Fruit fly (Drosophila melanogaster) whole organism, embryonic: Measurements from ENCODE around the gene ZnT77C.

Experiments used
- Adf1 ChIP-seq: fragments of 200-800 bp; sonication (Bioruptor generic); IDR thresholded peaks from 2 replicates; pipeline ENCODE4 v1.3.6; 2022; ENCODE audit warnings: missing biosample characterization, missing genetic modification characterization
- Awh ChIP-seq: fragments of 200-800 bp; sonication (Bioruptor generic); IDR thresholded peaks from 2 replicates; pipeline ENCODE4, ENCODE4 v1.3.6; 2022; ENCODE audit warnings: missing biosample characterization, missing genetic modification characterization
- CG10274 ChIP-seq: fragments of 200-800 bp; sonication (Bioruptor generic); optimal IDR thresholded peaks from 3 replicates; lab custom pipeline; 2017; ENCODE audit warnings: missing biosample characterization, mild to moderate bottlenecking, missing genetic modification characterization
- CG10366 ChIP-seq: fragments of 200-800 bp; sonication (Bioruptor generic); IDR thresholded peaks from 2 replicates; pipeline ENCODE4 v1.3.6; 2022; ENCODE audit warnings: missing biosample characterization, missing genetic modification characterization
- CG12155 ChIP-seq: fragments of 200-800 bp; sonication (Bioruptor generic); optimal IDR thresholded peaks from 3 replicates; lab custom pipeline; 2016; ENCODE audit warnings: missing biosample characterization, missing genetic modification characterization
- CG12236 ChIP-seq: fragments of 200-800 bp; sonication (Bioruptor generic); optimal IDR thresholded peaks from 2 replicates; lab custom pipeline; 2016; ENCODE audit warnings: missing biosample characterization, missing genetic modification characterization
- CG12391 ChIP-seq: fragments of 200-800 bp; sonication (Bioruptor generic); optimal IDR thresholded peaks from 3 replicates; lab custom pipeline; 2018; ENCODE audit warnings: missing biosample characterization, mild to moderate bottlenecking, missing genetic modification characterization, moderate library complexity
- CG13775 ChIP-seq: fragments of 200-800 bp; sonication (Bioruptor generic); optimal IDR thresholded peaks from 3 replicates; lab custom pipeline; 2017; ENCODE audit warnings: missing biosample characterization, mild to moderate bottlenecking, missing genetic modification characterization
- CG15011 ChIP-seq: fragments of 200-800 bp; sonication (Bioruptor generic); optimal IDR thresholded peaks from 3 replicates; lab custom pipeline; 2018; ENCODE audit warnings: missing biosample characterization, mild to moderate bottlenecking, missing genetic modification characterization
- CG15514 ChIP-seq: fragments of 200-800 bp; sonication (Bioruptor generic); optimal IDR thresholded peaks from 3 replicates; lab custom pipeline; 2017; ENCODE audit warnings: missing biosample characterization, missing genetic modification characterization, mild to moderate bottlenecking, moderate library complexity, missing genetic modification reagents
- CG17328 ChIP-seq: fragments of 200-800 bp; sonication (Bioruptor generic); IDR thresholded peaks from 2 replicates; pipeline ENCODE4 v1.3.6; 2022; ENCODE audit warnings: missing biosample characterization, missing genetic modification characterization
- CG18599 ChIP-seq: fragments of 200-800 bp; sonication (Bioruptor generic); optimal IDR thresholded peaks from 3 replicates; lab custom pipeline; 2017; ENCODE audit warnings: missing biosample characterization, missing genetic modification characterization, mild to moderate bottlenecking, moderate library complexity, missing genetic modification reagents
- CG31441 ChIP-seq: fragments of 200-800 bp; sonication (Bioruptor generic); IDR thresholded peaks from 2 replicates; pipeline ENCODE4 v1.3.6; 2022; ENCODE audit warnings: missing biosample characterization, missing genetic modification characterization
- CG34422 ChIP-seq: fragments of 200-800 bp; sonication (Bioruptor generic); IDR thresholded peaks from 3 replicates; pipeline ENCODE4 v1.3.6; 2022; ENCODE audit warnings: missing biosample characterization, missing genetic modification characterization
- CG3838 ChIP-seq: fragments of 200-800 bp; sonication (Bioruptor generic); optimal IDR thresholded peaks from 3 replicates; lab custom pipeline; 2016; ENCODE audit warnings: missing biosample characterization, missing genetic modification characterization
- CG4328 ChIP-seq: fragments of 200-800 bp; sonication (Bioruptor generic); optimal IDR thresholded peaks from 3 replicates; lab custom pipeline; 2017; ENCODE audit warnings: missing biosample characterization, missing genetic modification reagents, missing genetic modification characterization
- CG4730 ChIP-seq: fragments of 200-800 bp; sonication (Bioruptor generic); IDR thresholded peaks from 2 replicates; pipeline ENCODE4 v1.3.6; 2022; ENCODE audit warnings: missing biosample characterization, missing genetic modification characterization
- CG6854 ChIP-seq: fragments of 200-800 bp; sonication (Bioruptor generic); optimal IDR thresholded peaks from 3 replicates; lab custom pipeline; 2017; ENCODE audit warnings: missing biosample characterization, mild to moderate bottlenecking, missing genetic modification characterization
- CG8924 ChIP-seq: fragments of 200-800 bp; optimal IDR thresholded peaks from 3 replicates; lab custom pipeline; 2019; ENCODE audit warnings: missing biosample characterization, mild to moderate bottlenecking, missing genetic modification characterization, moderate library complexity
- CHES-1-like ChIP-seq: fragments of 200-800 bp; sonication (Bioruptor generic); optimal IDR thresholded peaks from 2 replicates; lab custom pipeline; 2016; ENCODE audit warnings: missing biosample characterization, missing genetic modification characterization
- Dek ChIP-seq: fragments of 200-800 bp; sonication (Bioruptor generic); optimal IDR thresholded peaks from 3 replicates; lab custom pipeline; 2019; ENCODE audit warnings: missing biosample characterization, mild to moderate bottlenecking, missing genetic modification characterization, moderate library complexity
- Dip3 ChIP-seq: fragments of 200-800 bp; sonication (Bioruptor generic); optimal IDR thresholded peaks from 3 replicates; lab custom pipeline; 2016; ENCODE audit warnings: missing biosample characterization, missing genetic modification characterization
- MESR4 ChIP-seq: fragments of 200-800 bp; sonication (Bioruptor generic); optimal IDR thresholded peaks from 2 replicates; lab custom pipeline; 2018; ENCODE audit warnings: missing biosample characterization, mild to moderate bottlenecking, missing genetic modification characterization, moderate library complexity
- Mad ChIP-seq: fragments of 200-800 bp; sonication (Bioruptor generic); optimal IDR thresholded peaks from 2 replicates; lab custom pipeline; 2016; ENCODE audit warnings: missing biosample characterization, missing genetic modification characterization
- Oli ChIP-seq: fragments of 200-800 bp; sonication (Bioruptor generic); optimal IDR thresholded peaks from 2 replicates; lab custom pipeline; 2018; ENCODE audit warnings: missing biosample characterization, mild to moderate bottlenecking, missing genetic modification characterization, moderate library complexity
- Xrp1 ChIP-seq: fragments of 200-800 bp; sonication (Bioruptor generic); IDR thresholded peaks from 2 replicates; pipeline ENCODE4 v1.3.6; 2022; ENCODE audit warnings: missing biosample characterization, missing genetic modification characterization
- ac ChIP-seq: fragments of 200-800 bp; sonication (Bioruptor generic); optimal IDR thresholded peaks from 3 replicates; lab custom pipeline; 2017; ENCODE audit warnings: missing biosample characterization, mild to moderate bottlenecking, missing genetic modification characterization
- ara ChIP-seq: fragments of 200-800 bp; sonication (Bioruptor generic); IDR thresholded peaks from 2 replicates; pipeline ENCODE4 v1.3.6; 2022; ENCODE audit warnings: missing biosample characterization, missing genetic modification characterization
- bcd ChIP-seq: fragments of 200-800 bp; sonication (Bioruptor generic); optimal IDR thresholded peaks from 2 replicates; lab custom pipeline; 2017; ENCODE audit warnings: missing biosample characterization, mild to moderate bottlenecking, missing genetic modification characterization
- bowl ChIP-seq: fragments of 200-800 bp; sonication (Bioruptor generic); IDR thresholded peaks from 2 replicates; pipeline ENCODE4 v1.3.6; 2022; ENCODE audit warnings: missing biosample characterization, missing genetic modification characterization
- bsh ChIP-seq, 2 experiments: fragments of 200-800 bp; sonication (Bioruptor generic); optimal IDR thresholded peaks; 2 replicates each; lab custom pipeline; 2017 to 2018; ENCODE audit warnings: mild to moderate bottlenecking in 2 of 2, missing biosample characterization in 2 of 2, missing genetic modification characterization in 2 of 2, moderate library complexity in 1 of 2
- corto ChIP-seq: fragments of 200-800 bp; sonication (Bioruptor generic); optimal IDR thresholded peaks from 2 replicates; lab custom pipeline; 2016; ENCODE audit warnings: missing biosample characterization, mild to moderate bottlenecking, missing genetic modification characterization, moderate library complexity
- dati ChIP-seq: fragments of 200-800 bp; sonication (Bioruptor generic); IDR thresholded peaks from 2 replicates; pipeline ENCODE4 v1.3.6; 2022; ENCODE audit warnings: missing biosample characterization, missing genetic modification characterization
- emc ChIP-seq: fragments of 200-800 bp; sonication (Bioruptor generic); optimal IDR thresholded peaks from 2 replicates; lab custom pipeline; 2016; ENCODE audit warnings: missing biosample characterization, missing genetic modification characterization
- exex ChIP-seq: fragments of 200-800 bp; sonication (Bioruptor generic); optimal IDR thresholded peaks from 4 replicates; lab custom pipeline; 2018; ENCODE audit warnings: missing biosample characterization, mild to moderate bottlenecking, missing genetic modification characterization, moderate library complexity
- gem ChIP-seq: fragments of 200-800 bp; sonication (Bioruptor generic); optimal IDR thresholded peaks from 2 replicates; lab custom pipeline; 2019; ENCODE audit warnings: missing biosample characterization, mild to moderate bottlenecking, missing genetic modification characterization, moderate library complexity
- ham ChIP-seq: fragments of 200-800 bp; sonication (Bioruptor generic); IDR thresholded peaks from 2 replicates; pipeline ENCODE4 v1.3.6; 2022; ENCODE audit warnings: missing biosample characterization, missing genetic modification characterization
- hb ChIP-seq: fragments of 200-800 bp; sonication (Bioruptor generic); IDR thresholded peaks from 3 replicates; pipeline ENCODE4 v1.3.6; 2022; ENCODE audit warnings: missing biosample characterization, missing genetic modification characterization; ENCODE audit not compliant: partially characterized antibody
- inv ChIP-seq: fragments of 200-800 bp; sonication (Bioruptor generic); IDR thresholded peaks from 2 replicates; pipeline ENCODE4 v1.3.6; 2022; ENCODE audit warnings: missing biosample characterization, missing genetic modification characterization; ENCODE audit not compliant: partially characterized antibody
- lov ChIP-seq, 2 experiments: fragments of 200-800 bp in 1 of 2; fragments of >200 bp in 1 of 2; sonication (Bioruptor generic) in 1 of 2; IDR thresholded peaks in 1 of 2; optimal IDR thresholded peaks in 1 of 2; 2 replicates in 1 of 2; 3 replicates in 1 of 2; pipeline versions ENCODE4 v1.3.6 to Lab custom; 2017 to 2022; ENCODE audit warnings: missing biosample characterization in 1 of 2, missing genetic modification characterization in 1 of 2
- mld ChIP-seq: fragments of 200-800 bp; sonication (Bioruptor generic); IDR thresholded peaks from 3 replicates; pipeline ENCODE4 v1.3.6; 2022; ENCODE audit warnings: missing biosample characterization, missing genetic modification characterization; ENCODE audit not compliant: partially characterized antibody
- pum ChIP-seq: fragments of 200-800 bp; sonication (Bioruptor generic); optimal IDR thresholded peaks from 2 replicates; lab custom pipeline; 2016; ENCODE audit warnings: missing biosample characterization, missing genetic modification characterization
- sd ChIP-seq: fragments of 200-800 bp; sonication (Bioruptor generic); optimal IDR thresholded peaks from 3 replicates; lab custom pipeline; 2018; ENCODE audit warnings: missing biosample characterization, mild to moderate bottlenecking, missing genetic modification characterization, moderate library complexity
- sr ChIP-seq: fragments of 200-800 bp; sonication (Bioruptor generic); IDR thresholded peaks from 3 replicates; pipeline ENCODE4 v1.3.6; 2022; ENCODE audit warnings: missing biosample characterization, missing genetic modification characterization
- tgo ChIP-seq: fragments of 200-800 bp; sonication (Bioruptor generic); IDR thresholded peaks from 3 replicates; pipeline ENCODE4 v1.3.6; 2022; ENCODE audit warnings: missing biosample characterization, missing genetic modification characterization
- tll ChIP-seq, 2 experiments: fragments of 200-800 bp in 1 of 2; fragments of >200 bp in 1 of 2; sonication (Bioruptor generic) in 1 of 2; optimal IDR thresholded peaks; 2 replicates each; lab custom pipeline; 2017 to 2019; ENCODE audit warnings: missing biosample characterization in 2 of 2, missing genetic modification characterization in 2 of 2, mild to moderate bottlenecking in 1 of 2, moderate library complexity in 1 of 2
- vfl ChIP-seq: fragments of 200-800 bp; sonication (Bioruptor generic); optimal IDR thresholded peaks from 2 replicates; lab custom pipeline; 2016; ENCODE audit warnings: missing biosample characterization, missing genetic modification characterization

The ZnT77C gene

dm6 chr3L:20509121-20509934 lies 14.6 kb upstream of the ZnT77C start:
- no peak for TF ChIP-seq bowl (GFP tag; lab: Robert Waterston, UW)
- no peak for TF ChIP-seq dati (GFP tag; lab: Robert Waterston, UW)
- 0 out of 2 replicates have a peak, but pooled peaks have one; percentile 33 for TF ChIP-seq Awh
- peak; percentile 58 for TF ChIP-seq vfl (GFP tag; lab: Kevin White, UChicago)
- peak; percentile 84 for TF ChIP-seq Oli
- TF ChIP-seq corto (GFP tag; lab: Kevin White, UChicago) = no peak
- peak; percentile 69 to 82 for TF ChIP-seq bsh (GFP tag; optimal IDR thresholded peaks at IDR 0.05; lab: Kevin White, UChicago)
- TF ChIP-seq Adf1 (GFP tag; lab: Robert Waterston, UW) = no peak
- TF ChIP-seq inv (GFP tag; lab: Robert Waterston, UW) = no peak
- TF ChIP-seq CG12155 = peak; percentile 62
- peak; percentile 34 for TF ChIP-seq CG3838
- TF ChIP-seq CG17328 (GFP tag; lab: Robert Waterston, UW) = peak; percentile 25; the same call in 1 of the 2 replicates
- peak; percentile 82 for TF ChIP-seq bcd (GFP tag; lab: Kevin White, UChicago)
- TF ChIP-seq gem = peak; percentile 89
- TF ChIP-seq mld = no peak
- TF ChIP-seq CG6854 (GFP tag; lab: Kevin White, UChicago) = peak; percentile 67
- TF ChIP-seq ac (GFP tag; lab: Kevin White, UChicago) = no peak
- TF ChIP-seq Dek = peak; percentile 78
- peak; percentile 37 for TF ChIP-seq CG15514 (GFP tag; lab: Kevin White, UChicago)
- TF ChIP-seq CG10274 (GFP tag; lab: Kevin White, UChicago) = peak; percentile 60
- TF ChIP-seq CG10366 (GFP tag; lab: Robert Waterston, UW) = peak; percentile 23
- 0 out of 2 replicates have a peak, but pooled peaks have one; percentile 11 for TF ChIP-seq ara
- TF ChIP-seq CG4328 = peak; percentile 67
- TF ChIP-seq CG12236 = peak; percentile 35
- TF ChIP-seq CG18599 (GFP tag; lab: Kevin White, UChicago) = peak; percentile 90
- peak; percentile 56 for TF ChIP-seq Mad (GFP tag; lab: Kevin White, UChicago)
- TF ChIP-seq hb = no peak
- peak; percentile 90 for TF ChIP-seq CG8924 (tag; lab: Kevin White, UChicago)
- TF ChIP-seq MESR4 (GFP tag; lab: Kevin White, UChicago) = no peak
- peak; percentile 51 for TF ChIP-seq exex
- TF ChIP-seq ham (GFP tag; lab: Robert Waterston, UW) = no peak
- TF ChIP-seq tgo (GFP tag; lab: Robert Waterston, UW) = peak; percentile 54; the same call in 1 of the 3 replicates
- TF ChIP-seq CHES-1-like (GFP tag; lab: Kevin White, UChicago) = peak; percentile 77
- TF ChIP-seq lov (optimal IDR thresholded peaks at IDR 0.05; lab: Kevin White, UChicago) = no peak
- no peak for TF ChIP-seq lov (GFP tag; IDR thresholded peaks at IDR 0.05; lab: Robert Waterston, UW)
- 0 out of 2 replicates have a peak, but pooled peaks have one; percentile 54 for TF ChIP-seq Xrp1 (GFP tag; lab: Robert Waterston, UW)
- no peak for TF ChIP-seq sr (GFP tag; lab: Robert Waterston, UW)
- no peak for TF ChIP-seq CG34422 (GFP tag; lab: Robert Waterston, UW)
- peak; percentile 84 for TF ChIP-seq CG12391
- TF ChIP-seq CG31441 (GFP tag; lab: Robert Waterston, UW) = peak; percentile 75
- no peak for TF ChIP-seq tll (GFP tag; optimal IDR thresholded peaks at IDR 0.05; lab: Kevin White, UChicago)
- peak; percentile 49 for TF ChIP-seq sd (tag; lab: Kevin White, UChicago)
- peak; percentile 62 for TF ChIP-seq pum
- peak; percentile 64 for TF ChIP-seq Dip3
- peak; percentile 85 for TF ChIP-seq CG15011 (GFP tag; lab: Kevin White, UChicago)
- TF ChIP-seq CG4730 (GFP tag; lab: Robert Waterston, UW) = 0 out of 2 replicates have a peak, but pooled peaks have one; percentile 22
- peak; percentile 55 for TF ChIP-seq emc (GFP tag; lab: Kevin White, UChicago)
- TF ChIP-seq CG13775 (GFP tag; lab: Kevin White, UChicago) = peak; percentile 86
